Worm (Caenorhabditis elegans) whole organism, mixed stage, embryonic: ENCODE data around the gene ccch-2.

ENCODE experiments used
- blmp-1 ChIP-seq: fragments of 150-350 bp; optimal IDR thresholded peaks from 2 replicates; lab custom pipeline; 2014; ENCODE audit warnings: missing biosample characterization, missing genetic modification characterization
- ceh-43 ChIP-seq: fragments of 200-800 bp; sonication (Bioruptor generic); optimal IDR thresholded peaks from 2 replicates; lab custom pipeline; 2018; ENCODE audit warnings: mild to moderate bottlenecking, missing genetic modification characterization, moderate library complexity, missing compliant biosample characterization
- ceh-83 ChIP-seq: fragments of 200-800 bp; sonication (Bioruptor generic); optimal IDR thresholded peaks from 2 replicates; lab custom pipeline; 2018; ENCODE audit warnings: mild to moderate bottlenecking, missing genetic modification characterization, missing compliant biosample characterization
- ces-1 ChIP-seq: fragments of 150-350 bp; optimal IDR thresholded peaks from 2 replicates; lab custom pipeline; 2014; ENCODE audit warnings: missing biosample characterization, missing genetic modification reagents, missing genetic modification characterization
- cnd-1 ChIP-seq: fragments of 200-800 bp; sonication (Bioruptor generic); optimal IDR thresholded peaks from 2 replicates; lab custom pipeline; 2018; ENCODE audit warnings: mild to moderate bottlenecking, missing genetic modification characterization, missing compliant biosample characterization
- drap-1 ChIP-seq: fragments of 200-800 bp; sonication (Bioruptor generic); optimal IDR thresholded peaks from 3 replicates; lab custom pipeline; 2018; ENCODE audit warnings: mild to moderate bottlenecking, missing genetic modification characterization, missing compliant biosample characterization
- elt-1 ChIP-seq: sonication (generic microtip); optimal IDR thresholded peaks from 2 replicates; lab custom pipeline; 2017; ENCODE audit warnings: missing genetic modification characterization, mild to moderate bottlenecking, missing compliant biosample characterization, antibody characterized with exemption, moderate library complexity, borderline replicate concordance; ENCODE audit not compliant: insufficient read depth
- elt-3 ChIP-seq: fragments of 150-350 bp; optimal IDR thresholded peaks from 2 replicates; lab custom pipeline; 2014; ENCODE audit warnings: missing biosample characterization, missing genetic modification characterization
- flh-1 ChIP-seq: fragments of 200-800 bp; sonication (Bioruptor generic); optimal IDR thresholded peaks from 2 replicates; lab custom pipeline; 2018; ENCODE audit warnings: mild to moderate bottlenecking, missing genetic modification characterization, moderate library complexity, missing compliant biosample characterization
- ham-2 ChIP-seq: fragments of 200-800 bp; sonication (Bioruptor generic); optimal IDR thresholded peaks from 2 replicates; lab custom pipeline; 2018; ENCODE audit warnings: mild to moderate bottlenecking, missing genetic modification characterization, missing compliant biosample characterization
- hlh-1 ChIP-seq: fragments of 150-350 bp; optimal IDR thresholded peaks from 2 replicates; lab custom pipeline; 2014; ENCODE audit warnings: missing biosample characterization, missing genetic modification reagents, missing genetic modification characterization
- lin-13 ChIP-seq: fragments of 150-350 bp; optimal IDR thresholded peaks from 2 replicates; lab custom pipeline; 2014; ENCODE audit warnings: missing biosample characterization, missing genetic modification characterization
- lin-32 ChIP-seq: fragments of 200-800 bp; sonication (Bioruptor generic); optimal IDR thresholded peaks from 2 replicates; lab custom pipeline; 2018; ENCODE audit warnings: mild to moderate bottlenecking, missing genetic modification characterization, missing compliant biosample characterization
- lsy-2 ChIP-seq: fragments of 150-350 bp; optimal IDR thresholded peaks from 2 replicates; lab custom pipeline; 2014; ENCODE audit warnings: missing biosample characterization, missing genetic modification characterization
- mab-5 ChIP-seq: fragments of 150-350 bp; optimal IDR thresholded peaks from 2 replicates; lab custom pipeline; 2014; ENCODE audit warnings: missing biosample characterization, missing genetic modification characterization
- mep-1 ChIP-seq: fragments of 150-350 bp; optimal IDR thresholded peaks from 2 replicates; lab custom pipeline; 2017; ENCODE audit warnings: missing biosample characterization, missing genetic modification reagents, missing genetic modification characterization, inconsistent platforms
- mls-2 ChIP-seq: sonication (generic microtip); optimal IDR thresholded peaks from 2 replicates; lab custom pipeline; 2016; ENCODE audit warnings: mild to moderate bottlenecking, missing genetic modification characterization, moderate library complexity, missing compliant biosample characterization
- nhr-12 ChIP-seq: fragments of 150-350 bp; optimal IDR thresholded peaks from 2 replicates; lab custom pipeline; 2014; ENCODE audit warnings: missing biosample characterization, missing genetic modification characterization
- nhr-2 ChIP-seq: fragments of 150-350 bp; optimal IDR thresholded peaks from 2 replicates; lab custom pipeline; 2014; ENCODE audit warnings: missing biosample characterization, missing genetic modification characterization
- nhr-237 ChIP-seq: fragments of 150-350 bp; optimal IDR thresholded peaks from 2 replicates; lab custom pipeline; 2014; ENCODE audit warnings: missing biosample characterization, missing genetic modification characterization
- nhr-28 ChIP-seq: fragments of 150-350 bp; optimal IDR thresholded peaks from 2 replicates; lab custom pipeline; 2014; ENCODE audit warnings: missing biosample characterization, missing genetic modification characterization
- nhr-76 ChIP-seq: sonication (generic microtip); optimal IDR thresholded peaks from 2 replicates; lab custom pipeline; 2017; ENCODE audit warnings: missing biosample characterization, missing genetic modification characterization
- pha-4 ChIP-seq: fragments of 150-350 bp; optimal IDR thresholded peaks from 2 replicates; lab custom pipeline; 2018; ENCODE audit warnings: missing biosample characterization, missing genetic modification reagents, missing genetic modification characterization
- sem-2 ChIP-seq: fragments of 200-800 bp; sonication (Bioruptor generic); optimal IDR thresholded peaks from 2 replicates; lab custom pipeline; 2018; ENCODE audit warnings: mild to moderate bottlenecking, missing genetic modification characterization, missing compliant biosample characterization
- snpc-4 ChIP-seq: fragments of 150-350 bp; optimal IDR thresholded peaks from 2 replicates; lab custom pipeline; 2014; ENCODE audit warnings: missing biosample characterization, missing genetic modification characterization
- sptf-1 ChIP-seq: sonication (generic microtip); optimal IDR thresholded peaks from 2 replicates; lab custom pipeline; 2017; ENCODE audit warnings: mild to moderate bottlenecking, missing genetic modification characterization, moderate library complexity, missing compliant biosample characterization
- tbx-8 ChIP-seq: fragments of 200-800 bp; sonication (Bioruptor generic); optimal IDR thresholded peaks from 2 replicates; lab custom pipeline; 2018; ENCODE audit warnings: mild to moderate bottlenecking, missing genetic modification characterization, moderate library complexity, missing compliant biosample characterization
- unc-120 ChIP-seq: sonication (generic microtip); optimal IDR thresholded peaks from 2 replicates; lab custom pipeline; 2017; ENCODE audit warnings: missing genetic modification characterization, missing compliant biosample characterization; ENCODE audit not compliant: poor library complexity, severe bottlenecking
- unc-62 ChIP-seq: fragments of 150-350 bp; optimal IDR thresholded peaks from 2 replicates; lab custom pipeline; 2014; ENCODE audit warnings: missing biosample characterization, missing genetic modification reagents, missing genetic modification characterization
- zip-8 ChIP-seq: fragments of 150-350 bp; optimal IDR thresholded peaks from 2 replicates; lab custom pipeline; 2014; ENCODE audit warnings: missing biosample characterization, missing genetic modification characterization
- ztf-11 ChIP-seq: fragments of 150-350 bp; optimal IDR thresholded peaks from 2 replicates; lab custom pipeline; 2014; ENCODE audit warnings: missing biosample characterization, missing genetic modification characterization

Gene ccch-2

DNA sequence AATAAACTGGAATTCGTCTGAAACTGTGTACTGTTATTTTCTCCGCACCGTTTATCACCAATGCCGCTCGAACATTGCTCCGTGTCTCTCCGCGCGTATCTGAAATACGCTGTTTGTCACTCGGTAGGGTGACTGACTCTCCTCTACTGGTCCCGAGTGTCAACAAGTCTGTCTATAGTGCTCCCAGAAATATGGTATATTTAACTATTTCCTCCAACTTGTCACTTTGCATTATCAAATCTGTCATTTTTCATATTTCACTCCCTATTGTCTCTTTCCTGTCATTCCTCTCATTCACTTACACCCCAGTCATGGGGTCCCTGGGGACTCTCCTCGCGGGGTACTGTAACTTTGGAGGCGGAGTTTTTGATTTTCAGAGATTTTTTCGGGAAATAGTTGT, 23.5 kb upstream of the ccch-2 start, which contains the start of gene hlh-17:
hlh-17 (plus strand) TSS at position 301 of the 400 bp plus-strand sequence.
- TF ChIP-seq cnd-1 (tag; lab: Kevin White, UChicago) (no peak), snpc-4 (no peak), nhr-2 (no peak), blmp-1 (no peak), hlh-1 (no peak), unc-62 (GFP tag; lab: Kevin White, UChicago) (no peak), mab-5 (no peak), nhr-76 (tag; lab: Kevin White, UChicago) (no peak), lsy-2 (tag; lab: Kevin White, UChicago) (no peak)
- TF ChIP-seq, all 35 proteins: peak for 0

DNA sequence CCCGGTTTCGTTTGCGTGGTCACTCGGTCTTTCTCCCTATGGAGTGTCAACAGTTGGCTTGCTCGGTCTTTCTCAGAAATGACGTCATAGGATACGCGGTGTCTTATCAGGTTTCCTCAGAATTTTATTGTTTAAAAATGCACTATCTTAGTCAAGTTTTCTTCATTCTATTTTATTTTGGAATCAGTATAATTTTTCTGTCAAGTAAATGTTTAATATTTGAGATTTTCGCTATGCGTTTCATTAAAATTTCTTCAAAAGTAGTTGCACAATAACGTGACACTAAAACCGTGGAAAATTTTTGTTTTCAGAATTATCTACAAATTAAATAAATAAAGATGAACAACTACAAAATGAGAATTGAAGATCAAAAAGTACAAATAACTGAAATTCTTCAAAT, 20.7 kb upstream of the ccch-2 start, which contains the start of gene hlh-31:
hlh-31 (plus strand) TSS at position 301 of the 400 bp plus-strand sequence.
- TF ChIP-seq zip-8 (tag; lab: Kevin White, UChicago) (peak; percentile 8), tbx-8 (no peak)

DNA sequence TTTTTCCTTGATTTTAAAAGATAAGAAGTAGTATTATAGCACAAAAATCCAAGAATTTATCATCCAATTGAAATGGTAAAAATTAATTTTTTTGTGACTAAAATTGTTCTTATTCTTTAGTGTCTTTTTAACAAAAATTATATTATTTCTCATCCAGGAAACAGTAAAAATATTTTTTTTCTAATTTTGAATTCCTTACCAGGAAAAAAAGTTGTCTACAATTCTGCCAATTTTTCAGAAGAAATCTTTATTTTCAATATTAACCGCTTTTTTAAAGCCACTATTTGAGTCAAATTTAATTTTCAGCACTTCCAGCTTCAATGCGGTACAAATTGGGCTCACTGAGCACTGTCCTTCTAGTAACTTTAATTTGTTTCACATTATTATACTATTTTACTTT, 7.0 kb upstream of the ccch-2 start, which contains the start of gene F38C2.4:
F38C2.4 (plus strand) TSS at position 301 of the 400 bp plus-strand sequence.
- no peak for TF ChIP-seq ztf-11

DNA sequence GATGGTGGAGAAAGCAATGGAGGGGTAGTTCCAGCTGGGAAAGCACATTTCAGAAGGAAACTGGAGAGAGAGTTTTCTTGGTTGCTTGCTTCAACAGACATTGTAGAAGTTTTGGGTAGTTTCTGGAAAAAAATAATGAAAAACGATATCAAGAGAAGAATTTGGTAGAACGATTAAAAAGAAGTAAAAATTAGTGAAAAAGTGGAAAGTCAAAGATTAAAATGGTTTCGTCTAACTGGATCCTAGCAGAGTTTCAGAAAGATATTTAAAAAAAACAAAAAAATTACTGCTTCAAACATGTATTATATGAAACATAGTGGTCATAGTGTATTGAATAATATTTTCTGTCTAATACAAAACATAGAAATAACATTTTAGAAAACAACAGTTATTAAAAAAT, 711 bp upstream of the ccch-2 start, which contains the start of gene F38C2.7:
F38C2.7 (minus strand) TSS at position 101 of the 400 bp plus-strand sequence.
- no peak for TF ChIP-seq unc-120 (tag; lab: Kevin White, UChicago)
- no peak for TF ChIP-seq tbx-8

DNA sequence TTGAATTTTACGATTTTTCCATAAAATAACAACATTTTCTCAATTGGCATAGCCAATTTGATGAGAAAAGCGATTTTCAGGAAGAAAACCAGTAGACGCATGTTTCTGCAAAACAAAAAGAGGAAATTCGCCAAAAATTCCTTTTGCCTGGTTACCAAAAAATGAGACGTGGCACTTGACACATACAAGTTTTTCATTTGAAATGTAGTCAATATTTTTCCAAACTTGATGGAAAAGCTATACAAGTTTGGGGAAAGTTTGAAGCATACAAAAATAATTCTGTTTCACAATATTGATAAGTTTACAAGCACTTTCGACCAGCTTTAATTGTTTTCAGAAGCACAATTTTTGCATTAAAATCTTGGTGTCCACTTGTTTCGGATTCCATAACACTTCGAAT, 2.6 kb downstream of the ccch-2 start, which contains the start of gene clec-191:
clec-191 (minus strand) TSS at position 101 of the 400 bp plus-strand sequence.
- TF ChIP-seq pha-4 (tag; lab: Kevin White, UChicago) (no peak), nhr-76 (tag; lab: Kevin White, UChicago) (no peak), nhr-28 (tag; lab: Kevin White, UChicago) (no peak), ceh-43 (no peak), ces-1 (GFP tag; lab: Kevin White, UChicago) (no peak), unc-62 (GFP tag; lab: Kevin White, UChicago) (no peak), ham-2 (GFP tag; lab: Kevin White, UChicago) (no peak), lsy-2 (tag; lab: Kevin White, UChicago) (no peak), lin-13 (tag; lab: Kevin White, UChicago) (no peak), nhr-237 (tag; lab: Kevin White, UChicago) (no peak), unc-120 (tag; lab: Kevin White, UChicago) (no peak)

DNA sequence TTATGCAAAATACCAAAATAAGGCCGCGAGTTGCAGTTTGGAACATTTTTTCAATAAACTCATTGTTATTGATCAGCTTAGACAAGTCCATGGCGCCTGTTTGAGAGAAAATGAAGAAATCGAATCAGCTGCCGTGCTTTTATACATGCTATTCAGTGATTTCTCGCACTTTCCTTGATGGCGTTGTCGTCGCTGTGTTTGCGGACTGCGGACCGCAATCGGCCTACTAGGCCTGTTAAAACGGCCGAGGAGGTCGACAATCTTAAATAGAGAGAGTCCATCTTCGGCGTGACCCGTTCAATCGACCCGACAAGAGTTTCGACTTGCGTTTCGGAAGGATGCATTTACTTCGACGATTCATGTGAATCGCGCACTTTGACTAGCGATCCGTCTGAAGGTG, 12.7 kb downstream of the ccch-2 start, which contains the start of gene srz-75:
srz-75 (minus strand) TSS at position 101 of the 400 bp plus-strand sequence.
- no peak for TF ChIP-seq ces-1 (GFP tag; lab: Kevin White, UChicago)
- TF ChIP-seq nhr-237 (tag; lab: Kevin White, UChicago): no peak
- TF ChIP-seq nhr-12 (tag; lab: Kevin White, UChicago): no peak
- no peak for TF ChIP-seq blmp-1
- no peak for TF ChIP-seq lin-13 (tag; lab: Kevin White, UChicago)
- TF ChIP-seq hlh-1: no peak
- TF ChIP-seq ceh-83: no peak
- no peak for TF ChIP-seq flh-1 (GFP tag; lab: Kevin White, UChicago)
- no peak for TF ChIP-seq ham-2 (GFP tag; lab: Kevin White, UChicago)
- no peak for TF ChIP-seq drap-1 (GFP tag; lab: Kevin White, UChicago)
- TF ChIP-seq nhr-2: no peak
- no peak for TF ChIP-seq unc-120 (tag; lab: Kevin White, UChicago)
- TF ChIP-seq mls-2 (tag; lab: Kevin White, UChicago): no peak
- TF ChIP-seq, all 35 proteins: peak for 0

DNA sequence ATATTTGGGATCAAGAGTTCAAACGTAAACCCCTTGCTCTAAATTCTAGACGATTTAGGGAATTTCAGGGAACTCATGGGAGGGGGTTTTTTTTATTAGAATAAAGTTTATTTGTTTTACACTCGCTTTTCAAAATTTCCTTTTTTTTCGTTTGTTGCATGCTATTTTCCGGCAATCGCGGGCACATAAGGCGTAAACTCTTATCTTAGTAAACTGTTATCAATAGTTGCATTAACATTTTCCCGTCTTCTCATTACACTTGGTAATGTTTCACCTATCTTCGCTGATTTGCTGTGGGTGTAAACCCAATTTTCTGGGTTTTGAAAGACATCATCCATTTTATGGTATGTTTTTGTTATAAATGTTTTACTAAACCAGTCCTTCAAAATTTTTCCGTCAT, 15.9 kb downstream of the ccch-2 start:
- TF ChIP-seq ztf-11: no peak
- TF ChIP-seq ceh-43: no peak
- no peak for TF ChIP-seq mls-2 (tag; lab: Kevin White, UChicago)
- no peak for TF ChIP-seq sptf-1 (tag; lab: Kevin White, UChicago)
- no peak for TF ChIP-seq sem-2 (GFP tag; lab: Kevin White, UChicago)
- no peak for TF ChIP-seq mep-1 (tag; lab: Kevin White, UChicago)
- TF ChIP-seq unc-62 (GFP tag; lab: Kevin White, UChicago): no peak
- TF ChIP-seq nhr-2: no peak
- no peak for TF ChIP-seq lin-32 (GFP tag; lab: Kevin White, UChicago)
- TF ChIP-seq lsy-2 (tag; lab: Kevin White, UChicago): no peak
- no peak for TF ChIP-seq zip-8 (tag; lab: Kevin White, UChicago)
- TF ChIP-seq drap-1 (GFP tag; lab: Kevin White, UChicago): no peak
- TF ChIP-seq elt-1 (tag; lab: Kevin White, UChicago): no peak
- TF ChIP-seq hlh-1: no peak
- no peak for TF ChIP-seq lin-13 (tag; lab: Kevin White, UChicago)
- TF ChIP-seq ham-2 (GFP tag; lab: Kevin White, UChicago): no peak
- no peak for TF ChIP-seq nhr-28 (tag; lab: Kevin White, UChicago)
- TF ChIP-seq nhr-76 (tag; lab: Kevin White, UChicago): no peak
- no peak for TF ChIP-seq unc-120 (tag; lab: Kevin White, UChicago)
- no peak for TF ChIP-seq elt-3 (tag; lab: Kevin White, UChicago)
- TF ChIP-seq, all 35 proteins: peak for 0
